Worm (Caenorhabditis elegans) whole organism, L4/young adult: ENCODE measurements around the gene ZK177.11.
"Not testable (repeated sequence)": the region's sequence is repeated elsewhere in the genome, so short reads cannot be mapped to it uniquely, and the experiment has no call there.

Experiments
- W03F9.2 ChIP-seq: fragments of 150-350 bp; optimal IDR thresholded peaks from 2 replicates; lab custom pipeline; 2014; ENCODE audit warnings: missing biosample characterization, missing genetic modification characterization
- dao-5 ChIP-seq: sonication (generic microtip); optimal IDR thresholded peaks from 2 replicates; lab custom pipeline; 2016; ENCODE audit warnings: missing genotype, missing genetic modification characterization, moderate library complexity, missing compliant biosample characterization
- him-1 ChIP-seq: sonication (generic microtip); optimal IDR thresholded peaks from 2 replicates; lab custom pipeline; 2016; ENCODE audit warnings: missing genotype, missing genetic modification reagents, missing genetic modification characterization, missing compliant biosample characterization

ZK177.11 gene

ce11 chrII:5534939-5535338 is 12.2 kb downstream of the ZK177.11 start, which contains the start of gene hlh-25:
TSS of gene hlh-25 (plus strand) at chrII:5535239.
- not testable (repeated sequence) for TF ChIP-seq dao-5, him-1, W03F9.2 (tag; lab: Kevin White, UChicago)

- no peak for TF ChIP-seq W03F9.2 (tag; lab: Kevin White, UChicago)
- no peak for TF ChIP-seq dao-5 (tag; lab: Kevin White, UChicago)
- no peak for TF ChIP-seq him-1 (tag; lab: Kevin White, UChicago)
Measured at ce11 chrII:5537078-5537477, 14.3 kb downstream of the ZK177.11 start.

ce11 chrII:5537524-5537923 is 14.8 kb downstream of the ZK177.11 start, which contains the start of gene C17C3.11:
TSS of gene C17C3.11 (plus strand) at chrII:5537824.
- TF ChIP-seq W03F9.2 (tag; lab: Kevin White, UChicago) (no peak), him-1 (tag; lab: Kevin White, UChicago) (no peak), dao-5 (tag; lab: Kevin White, UChicago) (no peak)

- not testable (repeated sequence) for TF ChIP-seq him-1, dao-5, W03F9.2 (tag; lab: Kevin White, UChicago)
Measured at ce11 chrII:5540113-5540512, 17.4 kb downstream of the ZK177.11 start, which contains the start of gene hlh-27. TSS of gene hlh-27 (minus strand) at chrII:5540213.

- TF ChIP-seq W03F9.2 (tag; lab: Kevin White, UChicago) (no peak), him-1 (tag; lab: Kevin White, UChicago) (no peak), dao-5 (tag; lab: Kevin White, UChicago) (no peak)
Measured at ce11 chrII:5541685-5542084, 18.9 kb downstream of the ZK177.11 start, which contains the start of gene C17C3.24. TSS of gene C17C3.24 (minus strand) at chrII:5541785.

- TF ChIP-seq him-1 (tag; lab: Kevin White, UChicago): peak; percentile 98
- TF ChIP-seq W03F9.2 (tag; lab: Kevin White, UChicago): peak; percentile 80
- TF ChIP-seq dao-5 (tag; lab: Kevin White, UChicago): peak; percentile 89
Measured at ce11 chrII:5543476-5544144, 20.9 kb downstream of the ZK177.11 start.

ce11 chrII:5544145-5544515 is 21.4 kb downstream of the ZK177.11 start:
- no peak for TF ChIP-seq him-1 (tag; lab: Kevin White, UChicago)
- TF ChIP-seq W03F9.2 (tag; lab: Kevin White, UChicago): no peak

ce11 chrII:5544764-5545163 is 22.0 kb downstream of the ZK177.11 start, which contains the start of gene ins-13:
TSS of gene ins-13 (minus strand) at chrII:5544864.
- TF ChIP-seq him-1 (tag; lab: Kevin White, UChicago): no peak
- no peak for TF ChIP-seq dao-5 (tag; lab: Kevin White, UChicago)
- TF ChIP-seq W03F9.2 (tag; lab: Kevin White, UChicago): no peak

- TF ChIP-seq dao-5 (tag; lab: Kevin White, UChicago) (no peak), him-1 (tag; lab: Kevin White, UChicago) (no peak), W03F9.2 (tag; lab: Kevin White, UChicago) (no peak)
Measured at ce11 chrII:5547442-5547894, 24.7 kb downstream of the ZK177.11 start, which contains the start of gene acdh-2. TSS of gene acdh-2 (minus strand) at chrII:5547492.

ce11 chrII:5549746-5550145 is 27.0 kb downstream of the ZK177.11 start, which contains the start of gene C17C3.6:
TSS of gene C17C3.6 (plus strand) at chrII:5550046.
- no peak for TF ChIP-seq W03F9.2 (tag; lab: Kevin White, UChicago)
- TF ChIP-seq him-1 (tag; lab: Kevin White, UChicago): no peak
- TF ChIP-seq dao-5 (tag; lab: Kevin White, UChicago): no peak

- no peak for TF ChIP-seq dao-5 (tag; lab: Kevin White, UChicago)
Measured at ce11 chrII:5551517-5551916, 28.8 kb downstream of the ZK177.11 start, which contains the start of gene C17C3.5. TSS of gene C17C3.5 (plus strand) at chrII:5551817.

ce11 chrII:5553531-5553930 is 30.8 kb downstream of the ZK177.11 start:
- TF ChIP-seq him-1 (tag; lab: Kevin White, UChicago) (no peak), W03F9.2 (tag; lab: Kevin White, UChicago) (no peak), dao-5 (tag; lab: Kevin White, UChicago) (no peak)

- TF ChIP-seq him-1 (tag; lab: Kevin White, UChicago) (no peak), dao-5 (tag; lab: Kevin White, UChicago) (no peak), W03F9.2 (tag; lab: Kevin White, UChicago) (no peak)
Measured at ce11 chrII:5554317-5554716, 31.6 kb downstream of the ZK177.11 start, which contains the start of gene ins-12. TSS of gene ins-12 (plus strand) at chrII:5554617.
